Fruit fly (Drosophila melanogaster) whole organism, embryonic: ENCODE results near the gene CNMaR.

Source experiments
- Ada2b ChIP-seq: fragments of 200-800 bp; sonication (Bioruptor generic); IDR thresholded peaks from 2 replicates; pipeline ENCODE4 v1.3.6; 2022; ENCODE audit warnings: missing biosample characterization, missing genetic modification characterization
- Atf6 ChIP-seq: fragments of 200-800 bp; sonication (Bioruptor generic); IDR thresholded peaks from 2 replicates; pipeline ENCODE4 v1.3.6; 2022; ENCODE audit warnings: missing biosample characterization, missing genetic modification characterization
- BtbVII ChIP-seq: fragments of 200-800 bp; sonication (Bioruptor generic); optimal IDR thresholded peaks from 3 replicates; lab custom pipeline; 2017; ENCODE audit warnings: missing biosample characterization, mild to moderate bottlenecking, missing genetic modification characterization
- Bteb2 ChIP-seq: fragments of 200-800 bp; sonication (Bioruptor generic); optimal IDR thresholded peaks from 2 replicates; lab custom pipeline; 2016; ENCODE audit warnings: missing biosample characterization, missing genetic modification characterization
- CG10147 ChIP-seq: fragments of 200-800 bp; sonication (Bioruptor generic); optimal IDR thresholded peaks from 2 replicates; lab custom pipeline; 2019; ENCODE audit warnings: missing biosample characterization, mild to moderate bottlenecking, missing genetic modification characterization, moderate library complexity
- CG10209 ChIP-seq: fragments of 200-800 bp; sonication (Bioruptor generic); optimal IDR thresholded peaks from 3 replicates; lab custom pipeline; 2017; ENCODE audit warnings: missing biosample characterization, mild to moderate bottlenecking, missing genetic modification characterization, missing genetic modification reagents
- CG11695 ChIP-seq: fragments of 200-800 bp; sonication (Bioruptor generic); IDR thresholded peaks from 3 replicates; pipeline ENCODE4 v1.3.6; 2022; ENCODE audit warnings: missing biosample characterization, missing genetic modification characterization
- CG13296 ChIP-seq: fragments of 200-800 bp; sonication (Bioruptor generic); optimal IDR thresholded peaks from 3 replicates; lab custom pipeline; 2018; ENCODE audit warnings: missing biosample characterization, mild to moderate bottlenecking, missing genetic modification characterization
- CG15514 ChIP-seq: fragments of 200-800 bp; sonication (Bioruptor generic); optimal IDR thresholded peaks from 3 replicates; lab custom pipeline; 2017; ENCODE audit warnings: missing biosample characterization, missing genetic modification characterization, mild to moderate bottlenecking, moderate library complexity, missing genetic modification reagents
- CG17912 ChIP-seq: fragments of 200-800 bp; sonication (Bioruptor generic); optimal IDR thresholded peaks from 2 replicates; lab custom pipeline; 2018; ENCODE audit warnings: missing biosample characterization, mild to moderate bottlenecking, missing genetic modification characterization
- CG18619 ChIP-seq: fragments of 200-800 bp; sonication (Bioruptor generic); optimal IDR thresholded peaks from 3 replicates; lab custom pipeline; 2017; ENCODE audit warnings: missing biosample characterization, mild to moderate bottlenecking, missing genetic modification characterization
- CG2120 ChIP-seq: fragments of 200-800 bp; sonication (Bioruptor generic); optimal IDR thresholded peaks from 3 replicates; lab custom pipeline; 2016; ENCODE audit warnings: missing biosample characterization, missing genetic modification characterization
- CG2712 ChIP-seq: fragments of 200-800 bp; optimal IDR thresholded peaks from 3 replicates; lab custom pipeline; 2019; ENCODE audit warnings: missing biosample characterization, mild to moderate bottlenecking, missing genetic modification characterization, moderate library complexity
- CG30403 ChIP-seq: fragments of 200-800 bp; sonication (Bioruptor generic); optimal IDR thresholded peaks from 3 replicates; lab custom pipeline; 2016; ENCODE audit warnings: missing biosample characterization, missing genetic modification characterization
- CG3281 ChIP-seq: fragments of 200-800 bp; sonication (Bioruptor generic); optimal IDR thresholded peaks from 3 replicates; lab custom pipeline; 2017; ENCODE audit warnings: missing biosample characterization, mild to moderate bottlenecking, missing genetic modification characterization
- CG4820 ChIP-seq: fragments of 200-800 bp; sonication (Bioruptor generic); optimal IDR thresholded peaks from 3 replicates; lab custom pipeline; 2016; ENCODE audit warnings: missing biosample characterization, missing genetic modification characterization
- CG5953 ChIP-seq: fragments of 200-800 bp; sonication (Bioruptor generic); IDR thresholded peaks from 2 replicates; pipeline ENCODE4 v1.3.6; 2022; ENCODE audit warnings: missing biosample characterization, missing genetic modification characterization
- CG6683 ChIP-seq: fragments of 200-800 bp; sonication (Bioruptor generic); optimal IDR thresholded peaks from 2 replicates; lab custom pipeline; 2017; ENCODE audit warnings: missing biosample characterization, mild to moderate bottlenecking, missing genetic modification characterization, missing genetic modification reagents
- Dek ChIP-seq: fragments of 200-800 bp; sonication (Bioruptor generic); optimal IDR thresholded peaks from 3 replicates; lab custom pipeline; 2019; ENCODE audit warnings: missing biosample characterization, mild to moderate bottlenecking, missing genetic modification characterization, moderate library complexity
- Dip3 ChIP-seq: fragments of 200-800 bp; sonication (Bioruptor generic); optimal IDR thresholded peaks from 3 replicates; lab custom pipeline; 2016; ENCODE audit warnings: missing biosample characterization, missing genetic modification characterization
- ERR ChIP-seq: fragments of 200-800 bp; sonication (Bioruptor generic); optimal IDR thresholded peaks from 2 replicates; lab custom pipeline; 2016; ENCODE audit warnings: missing biosample characterization, missing genetic modification characterization
- Fer1 ChIP-seq: fragments of 200-800 bp; sonication (Bioruptor generic); optimal IDR thresholded peaks from 2 replicates; lab custom pipeline; 2017; ENCODE audit warnings: missing biosample characterization, mild to moderate bottlenecking, missing genetic modification characterization
- Hr78 ChIP-seq, 2 experiments: fragments of 200-800 bp in 1 of 2; fragments of >200 bp in 1 of 2; sonication (Bioruptor generic) in 1 of 2; optimal IDR thresholded peaks; 2 replicates each; lab custom pipeline; 2017 to 2019; ENCODE audit warnings: missing biosample characterization in 2 of 2, missing genetic modification characterization in 2 of 2, mild to moderate bottlenecking in 1 of 2, moderate library complexity in 1 of 2
- Kr ChIP-seq: fragments of 200-800 bp; sonication (Bioruptor generic); optimal IDR thresholded peaks from 2 replicates; lab custom pipeline; 2017; ENCODE audit warnings: missing biosample characterization, mild to moderate bottlenecking, missing genetic modification characterization
- MBD-R2 ChIP-seq: fragments of 200-800 bp; sonication (Bioruptor generic); IDR thresholded peaks from 2 replicates; pipeline ENCODE4 v1.3.6; 2022; ENCODE audit warnings: missing biosample characterization, missing genetic modification characterization
- Med ChIP-seq: fragments of 200-800 bp; sonication (Bioruptor generic); peaks from one replicate; lab custom pipeline; 2016; ENCODE audit warnings: missing biosample characterization, missing genetic modification characterization, mild to moderate bottlenecking, inconsistent platforms, moderate library complexity
- Mes4 ChIP-seq: fragments of 200-800 bp; sonication (Bioruptor generic); optimal IDR thresholded peaks from 2 replicates; lab custom pipeline; 2016; ENCODE audit warnings: missing biosample characterization, missing genetic modification characterization
- Nf-YC ChIP-seq: fragments of 200-800 bp; optimal IDR thresholded peaks from 3 replicates; lab custom pipeline; 2019; ENCODE audit warnings: missing biosample characterization, mild to moderate bottlenecking, missing genetic modification characterization, moderate library complexity
- Oli ChIP-seq: fragments of 200-800 bp; sonication (Bioruptor generic); optimal IDR thresholded peaks from 2 replicates; lab custom pipeline; 2018; ENCODE audit warnings: missing biosample characterization, mild to moderate bottlenecking, missing genetic modification characterization, moderate library complexity
- Xbp1 ChIP-seq: fragments of 200-800 bp; sonication (Bioruptor generic); optimal IDR thresholded peaks from 3 replicates; lab custom pipeline; 2016; ENCODE audit warnings: missing biosample characterization, mild to moderate bottlenecking, missing genetic modification characterization
- aop ChIP-seq: fragments of 200-800 bp; sonication (Bioruptor generic); IDR thresholded peaks from 2 replicates; pipeline ENCODE4 v1.3.6; 2022; ENCODE audit warnings: missing biosample characterization, missing genetic modification characterization
- bowl ChIP-seq: fragments of 200-800 bp; sonication (Bioruptor generic); IDR thresholded peaks from 2 replicates; pipeline ENCODE4 v1.3.6; 2022; ENCODE audit warnings: missing biosample characterization, missing genetic modification characterization
- br ChIP-seq: fragments of >200 bp; optimal IDR thresholded peaks from 2 replicates; lab custom pipeline; 2017
- btn ChIP-seq: fragments of 200-800 bp; sonication (Bioruptor generic); optimal IDR thresholded peaks from 2 replicates; lab custom pipeline; 2016; ENCODE audit warnings: missing biosample characterization, missing genetic modification characterization
- caup ChIP-seq: fragments of 200-800 bp; sonication (Bioruptor generic); optimal IDR thresholded peaks from 3 replicates; lab custom pipeline; 2017; ENCODE audit warnings: missing biosample characterization, mild to moderate bottlenecking, missing genetic modification characterization, moderate library complexity; ENCODE audit not compliant: severe bottlenecking
- corto ChIP-seq: fragments of 200-800 bp; sonication (Bioruptor generic); optimal IDR thresholded peaks from 2 replicates; lab custom pipeline; 2016; ENCODE audit warnings: missing biosample characterization, mild to moderate bottlenecking, missing genetic modification characterization, moderate library complexity
- crc ChIP-seq: fragments of 200-800 bp; sonication (Bioruptor generic); optimal IDR thresholded peaks from 2 replicates; lab custom pipeline; 2016; ENCODE audit warnings: missing biosample characterization, missing genetic modification characterization
- croc ChIP-seq: fragments of 200-800 bp; sonication (Bioruptor generic); conservative IDR thresholded peaks from 3 replicates; pipeline ENCODE4 v1.3.6; 2022; ENCODE audit warnings: missing biosample characterization, missing genetic modification characterization
- dmrt11E ChIP-seq: fragments of 200-800 bp; sonication (Bioruptor generic); optimal IDR thresholded peaks from 3 replicates; lab custom pipeline; 2018; ENCODE audit warnings: missing biosample characterization, mild to moderate bottlenecking, missing genetic modification characterization, moderate library complexity
- gfzf ChIP-seq: fragments of 200-800 bp; sonication (Bioruptor generic); optimal IDR thresholded peaks from 2 replicates; lab custom pipeline; 2016; ENCODE audit warnings: missing biosample characterization, mild to moderate bottlenecking, missing genetic modification characterization, moderate library complexity
- gsb ChIP-seq: fragments of 200-800 bp; sonication (Bioruptor generic); IDR thresholded peaks from 2 replicates; pipeline ENCODE4 v1.3.6; 2022; ENCODE audit warnings: missing biosample characterization, missing genetic modification characterization
- h ChIP-seq: fragments of >200 bp; optimal IDR thresholded peaks from 2 replicates; lab custom pipeline; 2017
- mam ChIP-seq: fragments of 200-800 bp; sonication (Bioruptor generic); optimal IDR thresholded peaks from 3 replicates; lab custom pipeline; 2016; ENCODE audit warnings: missing biosample characterization, missing genetic modification characterization
- nmo ChIP-seq: fragments of 200-800 bp; sonication (Bioruptor generic); optimal IDR thresholded peaks from 2 replicates; lab custom pipeline; 2018; ENCODE audit warnings: missing biosample characterization, mild to moderate bottlenecking, missing genetic modification characterization, moderate library complexity
- pan ChIP-seq, 4 experiments: fragments of >200 bp in 3 of 4; fragments of 200-800 bp in 1 of 4; sonication (Bioruptor generic) in 1 of 4; optimal IDR thresholded peaks in 3 of 4; IDR thresholded peaks in 1 of 4; 2 replicates each; pipeline versions ENCODE4 v1.3.6 to Lab custom; 2017 to 2022; ENCODE audit warnings: missing biosample characterization in 2 of 4, missing genetic modification characterization in 2 of 4, mixed read lengths in 1 of 4
- tap ChIP-seq: fragments of 200-800 bp; optimal IDR thresholded peaks from 3 replicates; lab custom pipeline; 2019; ENCODE audit warnings: missing biosample characterization, mild to moderate bottlenecking, missing genetic modification characterization, moderate library complexity
- unpg ChIP-seq: fragments of 200-800 bp; sonication (Bioruptor generic); optimal IDR thresholded peaks from 3 replicates; lab custom pipeline; 2018; ENCODE audit warnings: missing biosample characterization, mild to moderate bottlenecking, missing genetic modification characterization, moderate library complexity
- zen2 ChIP-seq: fragments of 200-800 bp; sonication (Bioruptor generic); IDR thresholded peaks from 3 replicates; pipeline ENCODE4 v1.3.6; 2022; ENCODE audit warnings: missing biosample characterization, missing genetic modification characterization; ENCODE audit not compliant: partially characterized antibody

The CNMaR gene

dm6 chr3L:9690798-9691475 is 47.0 kb downstream of the CNMaR start (continued):
- TF ChIP-seq Xbp1 (GFP tag; lab: Kevin White, UChicago): peak; percentile 10
- TF ChIP-seq MBD-R2 (GFP tag; lab: Robert Waterston, UW): 0 out of 2 replicates have a peak, but pooled peaks have one; percentile 8
- TF ChIP-seq corto: no peak
- peak; percentile 16 for TF ChIP-seq CG2712
- peak; percentile 73 for TF ChIP-seq Med (GFP tag; lab: Kevin White, UChicago)
- TF ChIP-seq Nf-YC: peak; percentile 7
- 0 out of 2 replicates have a peak, but pooled peaks have one; percentile 26 for TF ChIP-seq Ada2b (GFP tag; lab: Robert Waterston, UW)
- TF ChIP-seq CG4820: no peak
- no peak for TF ChIP-seq btn (GFP tag; lab: Kevin White, UChicago)
- TF ChIP-seq mam: peak; percentile 33
- peak; percentile 70 for TF ChIP-seq CG3281
- no peak for TF ChIP-seq CG5953 (GFP tag; lab: Robert Waterston, UW)
- TF ChIP-seq br: no peak
- no peak for TF ChIP-seq pan (optimal IDR thresholded peaks at IDR 0.05; lab: Kevin White, UChicago)
- no peak for TF ChIP-seq pan (GFP tag; optimal IDR thresholded peaks at IDR 0.05 in 1 of 2, IDR thresholded peaks at IDR 0.05 in 1 of 2)
- TF ChIP-seq CG6683 (GFP tag; lab: Kevin White, UChicago): peak; percentile 4
- TF ChIP-seq aop (GFP tag; lab: Robert Waterston, UW): no peak
- TF ChIP-seq crc (GFP tag; lab: Kevin White, UChicago): peak; percentile 8
- TF ChIP-seq Dek (tag; lab: Kevin White, UChicago): peak; percentile 45
- peak; percentile 29 for TF ChIP-seq CG18619 (GFP tag; lab: Kevin White, UChicago)
- peak; percentile 69 for TF ChIP-seq Fer1
- peak; percentile 50 for TF ChIP-seq CG13296 (GFP tag; lab: Kevin White, UChicago)
- TF ChIP-seq CG17912 (GFP tag; lab: Kevin White, UChicago): no peak
- peak; percentile 38 for TF ChIP-seq CG10147 (GFP tag; lab: Kevin White, UChicago)
- peak; percentile 25 for TF ChIP-seq caup (GFP tag; lab: Kevin White, UChicago)
- TF ChIP-seq croc (GFP tag; lab: Robert Waterston, UW): no peak
- no peak for TF ChIP-seq unpg (GFP tag; lab: Kevin White, UChicago)
- no peak for TF ChIP-seq bowl (GFP tag; lab: Robert Waterston, UW)
- TF ChIP-seq BtbVII (GFP tag; lab: Kevin White, UChicago): peak; percentile 18
- peak; percentile 43 for TF ChIP-seq Oli (tag; lab: Kevin White, UChicago)
- TF ChIP-seq Kr (GFP tag; lab: Kevin White, UChicago): no peak
- no peak for TF ChIP-seq gfzf
- no peak for TF ChIP-seq h
- peak; percentile 30 for TF ChIP-seq nmo (GFP tag; lab: Kevin White, UChicago)
- no peak for TF ChIP-seq Hr78 (GFP tag; optimal IDR thresholded peaks at IDR 0.05; lab: Kevin White, UChicago)
- TF ChIP-seq zen2: no peak
- TF ChIP-seq CG2120 (GFP tag; lab: Kevin White, UChicago): peak; percentile 87
- peak; percentile 12 for TF ChIP-seq CG15514 (GFP tag; lab: Kevin White, UChicago)
- peak; percentile 18 for TF ChIP-seq tap (tag; lab: Kevin White, UChicago)
- TF ChIP-seq CG11695 (GFP tag; lab: Robert Waterston, UW): 0 out of 3 replicates have a peak, but pooled peaks have one; percentile 40
- TF ChIP-seq Dip3 (GFP tag; lab: Kevin White, UChicago): peak; percentile 29
- TF ChIP-seq ERR: no peak
- TF ChIP-seq Bteb2: peak; percentile 39
- no peak for TF ChIP-seq gsb (GFP tag; lab: Robert Waterston, UW)
- TF ChIP-seq CG30403 (GFP tag; lab: Kevin White, UChicago): peak; percentile 46
- peak; percentile 46 for TF ChIP-seq CG10209 (GFP tag; lab: Kevin White, UChicago)
- TF ChIP-seq dmrt11E (tag; lab: Kevin White, UChicago): no peak
- TF ChIP-seq Atf6 (GFP tag; lab: Robert Waterston, UW): peak; percentile 28; the same call in 1 of the 2 replicates
- TF ChIP-seq Mes4 (GFP tag; lab: Kevin White, UChicago): no peak
